Worm (Caenorhabditis elegans): ENCODE results near the gene C47A4.1.

ce11 chrIV:13727865-13728264 is 11.7 kb upstream of the C47A4.1 start:
- TF ChIP-seq pha-4 (tag; optimal IDR thresholded peaks at IDR 0.05) (no peak), unc-62 (GFP tag; optimal IDR thresholded peaks at IDR 0.05) (no peak), nhr-237 (tag; optimal IDR thresholded peaks at IDR 0.05) (no peak), nhr-28 (tag; optimal IDR thresholded peaks at IDR 0.05) (no peak), aly-2 (tag; optimal IDR thresholded peaks at IDR 0.05) (no peak), ama-1 (optimal IDR thresholded peaks at IDR 0.05) (no peak), elt-1 (tag; optimal IDR thresholded peaks at IDR 0.05) (no peak), jun-1 (tag; optimal IDR thresholded peaks at IDR 0.05) (no peak)
